Worm (Caenorhabditis elegans): ENCODE results near the gene nhr-119.

- TF ChIP-seq unc-130 (GFP tag; optimal IDR thresholded peaks at IDR 0.05) (no peak), him-1 (tag; optimal IDR thresholded peaks at IDR 0.05) (no peak), ztf-26 (tag; optimal IDR thresholded peaks at IDR 0.05) (no peak), ceh-79 (tag; optimal IDR thresholded peaks at IDR 0.05) (no peak), K12H6.12 (tag; optimal IDR thresholded peaks at IDR 0.05) (no peak), nfyb-1 (GFP tag; IDR thresholded peaks at IDR 0.05) (no peak), tbx-9 (tag; optimal IDR thresholded peaks at IDR 0.05; ENCODE audit: borderline replicate concordance) (no peak), B0035.1 (tag; optimal IDR thresholded peaks at IDR 0.05) (no peak), attf-5 (GFP tag; optimal IDR thresholded peaks at IDR 0.05) (no peak)
Observed at ce11 chrII:2832098-2832497, 31.7 kb upstream of the nhr-119 start.
